Worm (Caenorhabditis elegans): Measurements from ENCODE around the gene apy-1.

ce11 chrX:7565005-7565404, 4.5 kb downstream of the apy-1 start, which contains the start of gene vps-52:
- no peak for TF ChIP-seq nhr-11 (tag; optimal IDR thresholded peaks at IDR 0.05)
- TF ChIP-seq nhr-237 (tag; optimal IDR thresholded peaks at IDR 0.05), result no peak
- TF ChIP-seq nhr-77 (tag; optimal IDR thresholded peaks at IDR 0.05), result no peak
- TF ChIP-seq fos-1 (tag; optimal IDR thresholded peaks at IDR 0.05), result no peak
- TF ChIP-seq ztf-11 (tag; optimal IDR thresholded peaks at IDR 0.05), result no peak

Data from whole organism, L3 larva.